Fruit fly (Drosophila melanogaster) whole organism, prepupa: ENCODE data around the gene CG32679.

Experiments used
- CG10669 ChIP-seq: fragments of 200-800 bp; sonication (Bioruptor generic); optimal IDR thresholded peaks from 3 replicates; lab custom pipeline; 2018; ENCODE audit warnings: missing biosample characterization, mild to moderate bottlenecking, missing genetic modification characterization, moderate library complexity
- CG11762 ChIP-seq: fragments of 200-800 bp; sonication (Bioruptor generic); optimal IDR thresholded peaks from 3 replicates; lab custom pipeline; 2016; ENCODE audit warnings: missing biosample characterization, missing genetic modification characterization; ENCODE audit not compliant: insufficient read depth
- CG15336 ChIP-seq: fragments of 200-800 bp; sonication (Bioruptor generic); IDR thresholded peaks from 2 replicates; pipeline ENCODE4 v1.3.6; 2022; ENCODE audit warnings: missing biosample characterization, missing genetic modification characterization
- CG3032 ChIP-seq: fragments of 200-800 bp; optimal IDR thresholded peaks from 2 replicates; lab custom pipeline; 2019; ENCODE audit warnings: missing biosample characterization, mild to moderate bottlenecking, missing genetic modification characterization, moderate library complexity
- CG34406 ChIP-seq: fragments of 200-800 bp; sonication (Bioruptor generic); optimal IDR thresholded peaks from 3 replicates; lab custom pipeline; 2016; ENCODE audit warnings: missing biosample characterization, missing genetic modification characterization
- CG3919 ChIP-seq: fragments of 200-800 bp; sonication (Bioruptor generic); optimal IDR thresholded peaks from 3 replicates; lab custom pipeline; 2016; ENCODE audit warnings: missing biosample characterization, missing genetic modification characterization
- CG4318 ChIP-seq: fragments of 200-800 bp; sonication (Bioruptor generic); optimal IDR thresholded peaks from 3 replicates; lab custom pipeline; 2017; ENCODE audit warnings: missing biosample characterization, mild to moderate bottlenecking, missing genetic modification characterization
- CG6163 ChIP-seq: fragments of 200-800 bp; sonication (Bioruptor generic); IDR thresholded peaks from 3 replicates; pipeline ENCODE4 v1.3.6; 2022; ENCODE audit warnings: missing biosample characterization, missing genetic modification characterization
- CG6276 ChIP-seq: fragments of 200-800 bp; sonication (Bioruptor generic); optimal IDR thresholded peaks from 2 replicates; lab custom pipeline; 2017; ENCODE audit warnings: missing biosample characterization, mild to moderate bottlenecking, missing genetic modification characterization
- CG6792 ChIP-seq: fragments of 200-800 bp; sonication (Bioruptor generic); optimal IDR thresholded peaks from 3 replicates; lab custom pipeline; 2016; ENCODE audit warnings: missing biosample characterization, missing genetic modification characterization
- CG6808 ChIP-seq: fragments of 200-800 bp; sonication (Bioruptor generic); optimal IDR thresholded peaks from 3 replicates; lab custom pipeline; 2017; ENCODE audit warnings: missing biosample characterization, missing genetic modification characterization, mild to moderate bottlenecking, moderate library complexity, missing genetic modification reagents
- CG8319 ChIP-seq: fragments of 200-800 bp; sonication (Bioruptor generic); optimal IDR thresholded peaks from 3 replicates; lab custom pipeline; 2016; ENCODE audit warnings: missing biosample characterization, missing genetic modification characterization
- CG9139 ChIP-seq: fragments of 200-800 bp; sonication (Bioruptor generic); optimal IDR thresholded peaks from 3 replicates; lab custom pipeline; 2017; ENCODE audit warnings: missing biosample characterization, mild to moderate bottlenecking, missing genetic modification characterization
- Eip75B ChIP-seq: fragments of 200-800 bp; sonication (Bioruptor generic); optimal IDR thresholded peaks from 3 replicates; lab custom pipeline; 2016; ENCODE audit warnings: missing biosample characterization, missing genetic modification characterization
- Eip93F ChIP-seq: fragments of 200-800 bp; sonication (Bioruptor generic); optimal IDR thresholded peaks from 2 replicates; lab custom pipeline; 2016; ENCODE audit warnings: missing biosample characterization, mild to moderate bottlenecking, missing genetic modification characterization
- Ets21C ChIP-seq: fragments of 200-800 bp; sonication (Bioruptor generic); optimal IDR thresholded peaks from 3 replicates; lab custom pipeline; 2016; ENCODE audit warnings: missing biosample characterization, missing genetic modification characterization
- Ets96B ChIP-seq: fragments of 200-800 bp; optimal IDR thresholded peaks from 2 replicates; lab custom pipeline; 2019; ENCODE audit warnings: missing biosample characterization, mild to moderate bottlenecking, missing genetic modification characterization, moderate library complexity
- Gug ChIP-seq: fragments of 200-800 bp; sonication (Bioruptor generic); IDR thresholded peaks from 2 replicates; pipeline ENCODE4 v1.3.6; 2022; ENCODE audit warnings: missing biosample characterization, missing genetic modification characterization
- Hr39 ChIP-seq: fragments of 200-800 bp; sonication (Bioruptor generic); optimal IDR thresholded peaks from 2 replicates; lab custom pipeline; 2016; ENCODE audit warnings: missing biosample characterization, missing genetic modification characterization
- Hr4 ChIP-seq: fragments of 200-800 bp; sonication (Bioruptor generic); optimal IDR thresholded peaks from 3 replicates; lab custom pipeline; 2016; ENCODE audit warnings: missing biosample characterization, missing genetic modification characterization
- Lpt ChIP-seq: fragments of 200-800 bp; sonication (Bioruptor generic); optimal IDR thresholded peaks from 3 replicates; lab custom pipeline; 2016; ENCODE audit warnings: missing biosample characterization, missing genetic modification characterization
- OdsH ChIP-seq: fragments of 200-800 bp; sonication (Bioruptor generic); optimal IDR thresholded peaks from 3 replicates; lab custom pipeline; 2016; ENCODE audit warnings: missing biosample characterization, missing genetic modification characterization
- Smox ChIP-seq: fragments of 200-800 bp; sonication (Bioruptor generic); optimal IDR thresholded peaks from 3 replicates; lab custom pipeline; 2016; ENCODE audit warnings: missing biosample characterization, missing genetic modification characterization
- Sox102F ChIP-seq: fragments of 200-800 bp; sonication (Bioruptor generic); optimal IDR thresholded peaks from 2 replicates; lab custom pipeline; 2016; ENCODE audit warnings: missing biosample characterization, mild to moderate bottlenecking, missing genetic modification characterization
- cyc ChIP-seq: fragments of 200-800 bp; sonication (Bioruptor generic); optimal IDR thresholded peaks from 3 replicates; lab custom pipeline; 2016; ENCODE audit warnings: missing biosample characterization, missing genetic modification characterization
- dac ChIP-seq: fragments of 200-800 bp; sonication (Bioruptor generic); optimal IDR thresholded peaks from 2 replicates; lab custom pipeline; 2017; ENCODE audit warnings: missing biosample characterization, mild to moderate bottlenecking, missing genetic modification characterization
- dsx ChIP-seq: fragments of 200-800 bp; optimal IDR thresholded peaks from 3 replicates; lab custom pipeline; 2019; ENCODE audit warnings: missing biosample characterization, mild to moderate bottlenecking, missing genetic modification characterization, moderate library complexity; ENCODE audit not compliant: poor library complexity, severe bottlenecking
- esn ChIP-seq: fragments of 200-800 bp; sonication (Bioruptor generic); optimal IDR thresholded peaks from 2 replicates; lab custom pipeline; 2016; ENCODE audit warnings: missing biosample characterization, mild to moderate bottlenecking, missing genetic modification characterization, moderate library complexity
- fd85E ChIP-seq: fragments of 200-800 bp; sonication (Bioruptor generic); optimal IDR thresholded peaks from 3 replicates; lab custom pipeline; 2016; ENCODE audit warnings: missing biosample characterization, missing genetic modification characterization
- fkh ChIP-seq: fragments of 200-800 bp; sonication (Bioruptor generic); optimal IDR thresholded peaks from 3 replicates; lab custom pipeline; 2017; ENCODE audit warnings: missing biosample characterization, mild to moderate bottlenecking, missing genetic modification characterization, moderate library complexity
- lz ChIP-seq: fragments of 200-800 bp; sonication (Bioruptor generic); optimal IDR thresholded peaks from 3 replicates; lab custom pipeline; 2016; ENCODE audit warnings: missing biosample characterization, missing genetic modification characterization
- net ChIP-seq: fragments of 200-800 bp; sonication (Bioruptor generic); optimal IDR thresholded peaks from 3 replicates; lab custom pipeline; 2016; ENCODE audit warnings: missing biosample characterization, missing genetic modification characterization
- ss ChIP-seq, 2 experiments: fragments of 200-800 bp; sonication (Bioruptor generic); optimal IDR thresholded peaks; 2 replicates in 1 of 2; 3 replicates in 1 of 2; lab custom pipeline; 2017 to 2018; ENCODE audit warnings: mild to moderate bottlenecking in 2 of 2, missing biosample characterization in 2 of 2, missing genetic modification characterization in 2 of 2, moderate library complexity in 1 of 2
- topi ChIP-seq: fragments of 200-800 bp; sonication (Bioruptor generic); optimal IDR thresholded peaks from 3 replicates; lab custom pipeline; 2016; ENCODE audit warnings: missing biosample characterization, missing genetic modification characterization
- vri ChIP-seq: fragments of 200-800 bp; sonication (Bioruptor generic); optimal IDR thresholded peaks from 3 replicates; lab custom pipeline; 2016; ENCODE audit warnings: missing biosample characterization, mild to moderate bottlenecking, missing genetic modification characterization

Gene CG32679

dm6 chrX:10318962-10319571 is 48.2 kb downstream of the CG32679 start (continued):
- peak; percentile 53 for TF ChIP-seq esn (GFP tag; lab: Kevin White, UChicago)
- TF ChIP-seq Ets96B (tag; lab: Kevin White, UChicago) = no peak
- TF ChIP-seq Ets21C (GFP tag; lab: Kevin White, UChicago) = no peak
- no peak for TF ChIP-seq CG6163 (GFP tag; lab: Robert Waterston, UW)
- no peak for TF ChIP-seq CG8319 (GFP tag; lab: Kevin White, UChicago)
- no peak for TF ChIP-seq CG6276
- peak; percentile 5 for TF ChIP-seq Eip93F (GFP tag; lab: Kevin White, UChicago)
- TF ChIP-seq CG9139 (GFP tag; lab: Kevin White, UChicago) = no peak
- TF ChIP-seq Gug (GFP tag; lab: Robert Waterston, UW) = no peak
- TF ChIP-seq Eip75B (GFP tag; lab: Kevin White, UChicago) = peak; percentile 19
- TF ChIP-seq CG6808 (GFP tag; lab: Kevin White, UChicago) = no peak
- no peak for TF ChIP-seq Lpt
- TF ChIP-seq OdsH = peak; percentile 28
- TF ChIP-seq CG6792 = peak; percentile 45
- TF ChIP-seq Smox (GFP tag; lab: Kevin White, UChicago) = peak; percentile 3
- no peak for TF ChIP-seq CG11762 (GFP tag; lab: Kevin White, UChicago)
- TF ChIP-seq CG10669 (GFP tag; lab: Kevin White, UChicago) = no peak
- peak; percentile 30 for TF ChIP-seq Hr4 (GFP tag; lab: Kevin White, UChicago)
- TF ChIP-seq Hr39 (GFP tag; lab: Kevin White, UChicago) = peak; percentile 31
- no peak for TF ChIP-seq CG34406 (GFP tag; lab: Kevin White, UChicago)
- TF ChIP-seq dsx (GFP tag; lab: Kevin White, UChicago) = no peak
- no peak for TF ChIP-seq CG3032 (tag; lab: Kevin White, UChicago)
- TF ChIP-seq Sox102F (GFP tag; lab: Kevin White, UChicago) = peak; percentile 35
- no peak for TF ChIP-seq fd85E (GFP tag; lab: Kevin White, UChicago)
- peak; percentile 51; the same call in 1 of the 2 replicates for TF ChIP-seq CG15336 (GFP tag; lab: Robert Waterston, UW)
- TF ChIP-seq vri (GFP tag; lab: Kevin White, UChicago) = peak; percentile 55
- no peak for TF ChIP-seq dac (GFP tag; lab: Kevin White, UChicago)
- TF ChIP-seq ss (GFP tag; optimal IDR thresholded peaks at IDR 0.05; lab: Kevin White, UChicago) = no peak
- no peak for TF ChIP-seq CG4318 (GFP tag; lab: Kevin White, UChicago)

DNA sequence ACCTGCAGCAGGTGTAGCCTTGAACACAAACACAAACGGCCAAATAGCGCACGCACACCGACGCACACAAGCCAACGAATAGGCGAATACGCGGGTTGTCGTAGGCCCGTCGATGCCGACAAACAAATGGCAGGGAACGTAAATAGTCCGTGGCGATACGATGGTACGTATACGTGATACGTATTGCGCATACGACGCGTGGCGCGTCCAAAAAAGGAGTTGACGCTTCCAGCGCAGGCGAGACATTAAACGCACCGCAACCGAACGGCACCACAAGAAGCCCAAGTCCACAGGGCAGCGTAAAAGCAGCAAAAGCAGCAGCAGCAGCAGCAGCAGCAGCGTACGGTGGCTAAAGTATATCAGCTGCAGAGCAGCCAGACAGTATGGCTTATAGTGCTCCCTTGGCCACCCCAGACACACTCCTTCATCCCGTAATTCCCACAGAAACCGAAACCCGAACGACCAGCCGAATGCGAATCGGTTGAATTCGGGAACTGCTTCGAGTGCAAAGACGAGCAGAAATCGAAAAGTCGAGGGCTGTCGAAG is 48.8 kb downstream of the CG32679 start:
- peak; percentile 52 for TF ChIP-seq topi (GFP tag; lab: Kevin White, UChicago)
- no peak for TF ChIP-seq fkh (GFP tag; lab: Kevin White, UChicago)
- 0 out of 3 replicates have a peak, but pooled peaks have one; percentile 13 for TF ChIP-seq CG6163 (GFP tag; lab: Robert Waterston, UW)
- no peak for TF ChIP-seq cyc (GFP tag; lab: Kevin White, UChicago)
- TF ChIP-seq ss (GFP tag; optimal IDR thresholded peaks at IDR 0.05; lab: Kevin White, UChicago) = peak in 1 of 2 experiments; percentile 37
- peak; percentile 6 for TF ChIP-seq net
- TF ChIP-seq CG3919 (GFP tag; lab: Kevin White, UChicago) = peak; percentile 28
- no peak for TF ChIP-seq CG4318 (GFP tag; lab: Kevin White, UChicago)
- TF ChIP-seq Smox (GFP tag; lab: Kevin White, UChicago) = peak; percentile 26
- TF ChIP-seq CG6792 = no peak
- TF ChIP-seq lz (GFP tag; lab: Kevin White, UChicago) = peak; percentile 50
- TF ChIP-seq, all 60 proteins: peak for 7
